Worm (Caenorhabditis elegans) whole organism, mixed stage, embryonic: Measurements from ENCODE around the gene gar-2.

Experiments used
- lsy-2 ChIP-seq: fragments of 150-350 bp; optimal IDR thresholded peaks from 2 replicates; lab custom pipeline; 2014; ENCODE audit warnings: missing biosample characterization, missing genetic modification characterization
- mab-5 ChIP-seq: fragments of 150-350 bp; optimal IDR thresholded peaks from 2 replicates; lab custom pipeline; 2014; ENCODE audit warnings: missing biosample characterization, missing genetic modification characterization
- nhr-28 ChIP-seq: fragments of 150-350 bp; optimal IDR thresholded peaks from 2 replicates; lab custom pipeline; 2014; ENCODE audit warnings: missing biosample characterization, missing genetic modification characterization
- snpc-4 ChIP-seq: fragments of 150-350 bp; optimal IDR thresholded peaks from 2 replicates; lab custom pipeline; 2014; ENCODE audit warnings: missing biosample characterization, missing genetic modification characterization
- sptf-1 ChIP-seq: sonication (generic microtip); optimal IDR thresholded peaks from 2 replicates; lab custom pipeline; 2017; ENCODE audit warnings: mild to moderate bottlenecking, missing genetic modification characterization, moderate library complexity, missing compliant biosample characterization
- zip-8 ChIP-seq: fragments of 150-350 bp; optimal IDR thresholded peaks from 2 replicates; lab custom pipeline; 2014; ENCODE audit warnings: missing biosample characterization, missing genetic modification characterization

- TF ChIP-seq lsy-2 (tag; lab: Kevin White, UChicago) = no peak
- TF ChIP-seq mab-5 (tag; lab: Kevin White, UChicago) = no peak
- TF ChIP-seq snpc-4 = no peak
- no peak for TF ChIP-seq sptf-1
- no peak for TF ChIP-seq nhr-28
- TF ChIP-seq zip-8 (tag; lab: Kevin White, UChicago) = no peak
These were observed 25.2 kb downstream of the gar-2 start for ce11 chrIII:6334364-6334763.
